Worm (Caenorhabditis elegans) whole organism, young adult: ENCODE data around the gene F35C8.8.

Experiments used
- chd-7 ChIP-seq: sonication (generic microtip); optimal IDR thresholded peaks from 2 replicates; lab custom pipeline; 2016; ENCODE audit warnings: mild to moderate bottlenecking, missing genetic modification characterization, moderate library complexity, missing compliant biosample characterization
- mxl-1 ChIP-seq: sonication (generic microtip); optimal IDR thresholded peaks from 2 replicates; lab custom pipeline; 2016; ENCODE audit warnings: missing genetic modification characterization, missing compliant biosample characterization

DNA sequence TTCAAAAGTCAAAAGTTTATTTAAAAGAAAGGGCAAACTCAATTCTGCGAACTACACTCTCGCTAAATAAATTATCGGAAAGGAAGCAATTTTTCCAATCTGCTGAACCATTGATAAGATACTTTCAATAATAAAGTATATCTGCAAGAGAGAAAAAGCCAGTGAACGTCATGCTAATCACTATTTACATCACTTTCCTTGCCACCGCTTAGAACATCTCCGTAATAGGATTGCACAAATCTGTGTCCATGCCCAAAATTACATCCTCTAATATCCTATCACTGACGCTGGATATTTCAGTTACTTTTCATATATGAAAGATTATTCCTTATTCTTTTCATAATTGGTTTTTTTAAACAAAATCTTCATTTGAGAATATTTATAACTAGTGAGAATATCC is 10.3 kb upstream of the F35C8.8 start:
- TF ChIP-seq chd-7: no peak
- TF ChIP-seq mxl-1 (tag; lab: Kevin White, UChicago): no peak
